Fruit fly (Drosophila melanogaster) whole organism, embryonic: ENCODE measurements around the gene Rab5.
A peak's percentile ranks its signal among the peaks of the same experiment; 100 is the strongest.

Source experiments
- Adf1 ChIP-seq: fragments of 200-800 bp; sonication (Bioruptor generic); IDR thresholded peaks from 2 replicates; pipeline ENCODE4 v1.3.6; 2022; ENCODE audit warnings: missing biosample characterization, missing genetic modification characterization
- Antp ChIP-seq: fragments of 200-800 bp; sonication (Bioruptor generic); optimal IDR thresholded peaks from 3 replicates; lab custom pipeline; 2016; ENCODE audit warnings: missing biosample characterization, missing genetic modification characterization
- B-H2 ChIP-seq: fragments of 200-800 bp; sonication (Bioruptor generic); optimal IDR thresholded peaks from 2 replicates; lab custom pipeline; 2018; ENCODE audit warnings: missing biosample characterization, mild to moderate bottlenecking, missing genetic modification characterization
- Bgb ChIP-seq: fragments of 200-800 bp; sonication (Bioruptor generic); IDR thresholded peaks from 2 replicates; pipeline ENCODE4 v1.3.6; 2022; ENCODE audit warnings: missing biosample characterization, missing genetic modification characterization; ENCODE audit not compliant: partially characterized antibody
- CG10321 ChIP-seq: fragments of 200-800 bp; sonication (Bioruptor generic); IDR thresholded peaks from 2 replicates; pipeline ENCODE4 v1.3.6; 2022; ENCODE audit warnings: missing biosample characterization, missing genetic modification characterization
- CG10543 ChIP-seq: fragments of 200-800 bp; sonication (Bioruptor generic); optimal IDR thresholded peaks from 3 replicates; lab custom pipeline; 2017; ENCODE audit warnings: missing biosample characterization, mild to moderate bottlenecking, missing genetic modification characterization, moderate library complexity
- CG11723 ChIP-seq: fragments of 200-800 bp; sonication (Bioruptor generic); optimal IDR thresholded peaks from 2 replicates; lab custom pipeline; 2017; ENCODE audit warnings: missing biosample characterization, mild to moderate bottlenecking, missing genetic modification characterization
- CG12942 ChIP-seq: fragments of 200-800 bp; sonication (Bioruptor generic); optimal IDR thresholded peaks from 3 replicates; lab custom pipeline; 2016; ENCODE audit warnings: missing biosample characterization, missing genetic modification characterization
- CG13287 ChIP-seq: fragments of 200-800 bp; sonication (Bioruptor generic); IDR thresholded peaks from 2 replicates; pipeline ENCODE4 v1.3.6; 2022; ENCODE audit warnings: missing biosample characterization, missing genetic modification characterization; ENCODE audit not compliant: partially characterized antibody
- CG14860 ChIP-seq: fragments of 200-800 bp; sonication (Bioruptor generic); IDR thresholded peaks from 3 replicates; pipeline ENCODE4 v1.3.6; 2022; ENCODE audit warnings: missing biosample characterization, missing genetic modification characterization; ENCODE audit not compliant: partially characterized antibody
- CG14965 ChIP-seq: fragments of 200-800 bp; sonication (Bioruptor generic); optimal IDR thresholded peaks from 2 replicates; lab custom pipeline; 2016; ENCODE audit warnings: missing biosample characterization, missing genetic modification characterization, borderline replicate concordance
- CG15696 ChIP-seq: fragments of 200-800 bp; sonication (Bioruptor generic); optimal IDR thresholded peaks from 2 replicates; lab custom pipeline; 2019; ENCODE audit warnings: missing biosample characterization, mild to moderate bottlenecking, missing genetic modification characterization, moderate library complexity
- CG1647 ChIP-seq: fragments of 200-800 bp; sonication (Bioruptor generic); optimal IDR thresholded peaks from 3 replicates; lab custom pipeline; 2016; ENCODE audit warnings: missing biosample characterization, missing genetic modification characterization
- CG2712 ChIP-seq: fragments of 200-800 bp; optimal IDR thresholded peaks from 3 replicates; lab custom pipeline; 2019; ENCODE audit warnings: missing biosample characterization, mild to moderate bottlenecking, missing genetic modification characterization, moderate library complexity
- CG31365 ChIP-seq: fragments of 200-800 bp; sonication (Bioruptor generic); optimal IDR thresholded peaks from 2 replicates; lab custom pipeline; 2018; ENCODE audit warnings: missing biosample characterization, mild to moderate bottlenecking, missing genetic modification characterization
- CG33557 ChIP-seq: fragments of 200-800 bp; sonication (Bioruptor generic); optimal IDR thresholded peaks from 2 replicates; lab custom pipeline; 2019; ENCODE audit warnings: missing biosample characterization, mild to moderate bottlenecking, missing genetic modification characterization, moderate library complexity
- CG34224 ChIP-seq: fragments of 200-800 bp; sonication (Bioruptor generic); IDR thresholded peaks from 3 replicates; pipeline ENCODE4 v1.3.6; 2022; ENCODE audit warnings: missing biosample characterization, missing genetic modification characterization; ENCODE audit not compliant: partially characterized antibody
- CG34376 ChIP-seq: fragments of 200-800 bp; sonication (Bioruptor generic); optimal IDR thresholded peaks from 2 replicates; lab custom pipeline; 2018; ENCODE audit warnings: missing biosample characterization, mild to moderate bottlenecking, missing genetic modification characterization
- CG4730 ChIP-seq: fragments of 200-800 bp; sonication (Bioruptor generic); IDR thresholded peaks from 2 replicates; pipeline ENCODE4 v1.3.6; 2022; ENCODE audit warnings: missing biosample characterization, missing genetic modification characterization
- CG4854 ChIP-seq: fragments of 200-800 bp; sonication (Bioruptor generic); optimal IDR thresholded peaks from 2 replicates; lab custom pipeline; 2016; ENCODE audit warnings: missing biosample characterization, missing genetic modification characterization, inconsistent platforms
- CG9437 ChIP-seq: fragments of 200-800 bp; sonication (Bioruptor generic); optimal IDR thresholded peaks from 2 replicates; lab custom pipeline; 2018; ENCODE audit warnings: missing biosample characterization, mild to moderate bottlenecking, missing genetic modification characterization
- CTCF ChIP-seq: fragments of 200-800 bp; sonication (Bioruptor generic); optimal IDR thresholded peaks from 2 replicates; lab custom pipeline; 2017; ENCODE audit warnings: missing biosample characterization, mild to moderate bottlenecking, missing genetic modification characterization, moderate library complexity
- Drgx ChIP-seq: fragments of 200-800 bp; sonication (Bioruptor generic); IDR thresholded peaks from 2 replicates; pipeline ENCODE4 v1.3.6; 2022; ENCODE audit warnings: missing biosample characterization, missing genetic modification characterization
- E2f1 ChIP-seq: fragments of 200-800 bp; sonication (Bioruptor generic); IDR thresholded peaks from 2 replicates; pipeline ENCODE4 v1.3.6; 2022; ENCODE audit warnings: missing biosample characterization, missing genetic modification characterization
- Elba2 ChIP-seq: fragments of 200-800 bp; sonication (Bioruptor generic); optimal IDR thresholded peaks from 3 replicates; lab custom pipeline; 2016; ENCODE audit warnings: missing biosample characterization, missing genetic modification characterization
- Hr78 ChIP-seq, 2 experiments: fragments of 200-800 bp in 1 of 2; fragments of >200 bp in 1 of 2; sonication (Bioruptor generic) in 1 of 2; optimal IDR thresholded peaks; 2 replicates each; lab custom pipeline; 2017 to 2019; ENCODE audit warnings: missing biosample characterization in 2 of 2, missing genetic modification characterization in 2 of 2, mild to moderate bottlenecking in 1 of 2, moderate library complexity in 1 of 2
- MBD-R2 ChIP-seq: fragments of 200-800 bp; sonication (Bioruptor generic); IDR thresholded peaks from 2 replicates; pipeline ENCODE4 v1.3.6; 2022; ENCODE audit warnings: missing biosample characterization, missing genetic modification characterization
- MESR4 ChIP-seq: fragments of 200-800 bp; sonication (Bioruptor generic); optimal IDR thresholded peaks from 2 replicates; lab custom pipeline; 2018; ENCODE audit warnings: missing biosample characterization, mild to moderate bottlenecking, missing genetic modification characterization, moderate library complexity
- NFAT ChIP-seq: fragments of 200-800 bp; sonication (Bioruptor generic); IDR thresholded peaks from 2 replicates; pipeline ENCODE4 v1.3.6; 2022; ENCODE audit warnings: missing biosample characterization, missing genetic modification characterization
- bbx ChIP-seq: fragments of 200-800 bp; sonication (Bioruptor generic); IDR thresholded peaks from 2 replicates; pipeline ENCODE4 v1.3.6; 2022; ENCODE audit warnings: missing biosample characterization, missing genetic modification characterization; ENCODE audit not compliant: partially characterized antibody
- btn ChIP-seq: fragments of 200-800 bp; sonication (Bioruptor generic); optimal IDR thresholded peaks from 2 replicates; lab custom pipeline; 2016; ENCODE audit warnings: missing biosample characterization, missing genetic modification characterization
- cato ChIP-seq: fragments of 200-800 bp; sonication (Bioruptor generic); optimal IDR thresholded peaks from 2 replicates; lab custom pipeline; 2016; ENCODE audit warnings: missing biosample characterization, missing genetic modification characterization, borderline replicate concordance
- da ChIP-seq: fragments of 200-800 bp; sonication (Bioruptor generic); optimal IDR thresholded peaks from 2 replicates; lab custom pipeline; 2016; ENCODE audit warnings: missing biosample characterization, missing genetic modification characterization
- danr ChIP-seq: fragments of 200-800 bp; sonication (Bioruptor generic); IDR thresholded peaks from 2 replicates; pipeline ENCODE4 v1.3.6; 2022; ENCODE audit warnings: missing biosample characterization, missing genetic modification characterization
- dimm ChIP-seq: fragments of 200-800 bp; sonication (Bioruptor generic); IDR thresholded peaks from 2 replicates; pipeline ENCODE4 v1.3.6; 2022; ENCODE audit warnings: missing biosample characterization, missing genetic modification characterization
- fu2 ChIP-seq: fragments of 200-800 bp; sonication (Bioruptor generic); optimal IDR thresholded peaks from 2 replicates; lab custom pipeline; 2016; ENCODE audit warnings: missing biosample characterization, missing genetic modification characterization
- gsb ChIP-seq: fragments of 200-800 bp; sonication (Bioruptor generic); IDR thresholded peaks from 2 replicates; pipeline ENCODE4 v1.3.6; 2022; ENCODE audit warnings: missing biosample characterization, missing genetic modification characterization
- hbn ChIP-seq: fragments of 200-800 bp; sonication (Bioruptor generic); IDR thresholded peaks from 2 replicates; pipeline ENCODE4 v1.3.6; 2022; ENCODE audit warnings: missing biosample characterization, missing genetic modification characterization; ENCODE audit not compliant: partially characterized antibody
- hth ChIP-seq: fragments of >200 bp; optimal IDR thresholded peaks from 2 replicates; lab custom pipeline; 2017; ENCODE audit warnings: inconsistent platforms
- insv ChIP-seq, 2 experiments: fragments of 200-800 bp; sonication (Bioruptor generic); optimal IDR thresholded peaks; 3 replicates each; lab custom pipeline; 2016 to 2018; ENCODE audit warnings: missing biosample characterization in 2 of 2, missing genetic modification characterization in 2 of 2
- jumu ChIP-seq: fragments of 200-800 bp; sonication (Bioruptor generic); optimal IDR thresholded peaks from 3 replicates; lab custom pipeline; 2016; ENCODE audit warnings: missing biosample characterization, missing genetic modification characterization
- nerfin-1 ChIP-seq: fragments of 200-800 bp; sonication (Bioruptor generic); optimal IDR thresholded peaks from 3 replicates; lab custom pipeline; 2019; ENCODE audit warnings: missing biosample characterization, mild to moderate bottlenecking, missing genetic modification characterization, moderate library complexity
- otp ChIP-seq: fragments of 200-800 bp; sonication (Bioruptor generic); IDR thresholded peaks from 3 replicates; pipeline ENCODE4, ENCODE4 v1.3.6; 2022; ENCODE audit warnings: missing biosample characterization, missing genetic modification characterization
- schlank ChIP-seq: fragments of 200-800 bp; sonication (Bioruptor generic); optimal IDR thresholded peaks from 2 replicates; lab custom pipeline; 2018; ENCODE audit warnings: missing biosample characterization, mild to moderate bottlenecking, missing genetic modification characterization
- seq ChIP-seq: fragments of 200-800 bp; sonication (Bioruptor generic); IDR thresholded peaks from 2 replicates; pipeline ENCODE4 v1.3.6; 2022; ENCODE audit warnings: missing biosample characterization, missing genetic modification characterization
- sima ChIP-seq: fragments of 200-800 bp; sonication (Bioruptor generic); optimal IDR thresholded peaks from 2 replicates; lab custom pipeline; 2016; ENCODE audit warnings: missing biosample characterization, missing genetic modification characterization
- stwl ChIP-seq: fragments of 200-800 bp; sonication (Bioruptor generic); optimal IDR thresholded peaks from 3 replicates; lab custom pipeline; 2018; ENCODE audit warnings: missing biosample characterization, mild to moderate bottlenecking, missing genetic modification characterization, moderate library complexity
- tap ChIP-seq: fragments of 200-800 bp; optimal IDR thresholded peaks from 3 replicates; lab custom pipeline; 2019; ENCODE audit warnings: missing biosample characterization, mild to moderate bottlenecking, missing genetic modification characterization, moderate library complexity
- tx ChIP-seq: fragments of 200-800 bp; sonication (Bioruptor generic); optimal IDR thresholded peaks from 2 replicates; lab custom pipeline; 2016; ENCODE audit warnings: missing biosample characterization, missing genetic modification characterization
- vnd ChIP-seq: fragments of 200-800 bp; sonication (Bioruptor generic); IDR thresholded peaks from 3 replicates; pipeline ENCODE4 v1.3.6; 2022; ENCODE audit warnings: missing biosample characterization, missing genetic modification characterization; ENCODE audit not compliant: partially characterized antibody
- vvl ChIP-seq: fragments of 200-800 bp; sonication (Bioruptor generic); IDR thresholded peaks from 2 replicates; pipeline ENCODE4 v1.3.6; 2022; ENCODE audit warnings: missing biosample characterization, missing genetic modification characterization

Gene Rab5

dm6 chr2L:2363626-2364147 lies 1.4 kb downstream of the Rab5 start (continued):
- TF ChIP-seq Hr78 (GFP tag; optimal IDR thresholded peaks at IDR 0.05; lab: Kevin White, UChicago) (peak in 1 of 2 experiments; percentile 70), CG33557 (peak; percentile 77), vnd (GFP tag; lab: Robert Waterston, UW) (no peak), CG2712 (tag; lab: Kevin White, UChicago) (peak; percentile 94), seq (GFP tag; lab: Robert Waterston, UW) (peak; percentile 91), CG12942 (peak; percentile 74), insv (GFP tag; optimal IDR thresholded peaks at IDR 0.05; lab: Kevin White, UChicago) (peak in 1 of 2 experiments; percentile 58), CG14860 (no peak), CG4730 (GFP tag; lab: Robert Waterston, UW) (peak; percentile 67), cato (GFP tag; lab: Kevin White, UChicago) (peak; percentile 43), stwl (tag; lab: Kevin White, UChicago) (peak; percentile 31), tx (peak; percentile 36), CG11723 (peak; percentile 81), hbn (no peak), bbx (no peak), gsb (GFP tag; lab: Robert Waterston, UW) (peak; percentile 76), MESR4 (GFP tag; lab: Kevin White, UChicago) (no peak), Elba2 (GFP tag; lab: Kevin White, UChicago) (peak; percentile 0), CG34376 (GFP tag; lab: Kevin White, UChicago) (peak; percentile 64), tap (tag; lab: Kevin White, UChicago) (peak; percentile 92), nerfin-1 (tag; lab: Kevin White, UChicago) (peak; percentile 90), CG14965 (GFP tag; lab: Kevin White, UChicago) (no peak), Adf1 (GFP tag; lab: Robert Waterston, UW) (peak; percentile 55), hth (lab: Kevin White, UChicago) (no peak), CG31365 (tag; lab: Kevin White, UChicago) (peak; percentile 43), CG10543 (GFP tag; lab: Kevin White, UChicago) (peak; percentile 86), fu2 (no peak), Drgx (peak; percentile 97), CTCF (GFP tag; lab: Kevin White, UChicago) (peak; percentile 32), Bgb (no peak), da (GFP tag; lab: Kevin White, UChicago) (no peak), danr (GFP tag; lab: Robert Waterston, UW) (peak; percentile 49), jumu (GFP tag; lab: Kevin White, UChicago) (no peak), E2f1 (peak; percentile 84), B-H2 (peak; percentile 86), sima (peak; percentile 25), CG10321 (GFP tag; lab: Robert Waterston, UW) (peak; percentile 61; the same call in 1 of the 2 replicates), CG34224 (GFP tag; lab: Robert Waterston, UW) (no peak), Antp (peak; percentile 26), CG4854 (peak; percentile 67), NFAT (GFP tag; lab: Robert Waterston, UW) (peak; percentile 64), schlank (tag; lab: Kevin White, UChicago) (peak; percentile 51), dimm (GFP tag; lab: Robert Waterston, UW) (no peak), vvl (GFP tag; lab: Robert Waterston, UW) (peak; percentile 93), CG13287 (no peak), btn (GFP tag; lab: Kevin White, UChicago) (peak; percentile 24), MBD-R2 (GFP tag; lab: Robert Waterston, UW) (peak; percentile 64), otp (peak; percentile 89; the same call in 2 of the 3 replicates), CG9437 (peak; percentile 77), CG15696 (tag; lab: Kevin White, UChicago) (peak; percentile 86), CG1647 (GFP tag; lab: Kevin White, UChicago) (peak; percentile 55)
